Fruit fly (Drosophila melanogaster) whole organism, prepupa: ENCODE measurements around the gene CG32276.

Experiments used
- Blimp-1 ChIP-seq: fragments of 200-800 bp; sonication (Bioruptor generic); optimal IDR thresholded peaks from 3 replicates; lab custom pipeline; 2017; ENCODE audit warnings: missing biosample characterization, missing genetic modification characterization, mild to moderate bottlenecking, moderate library complexity, missing genetic modification reagents
- CG15336 ChIP-seq: fragments of 200-800 bp; sonication (Bioruptor generic); IDR thresholded peaks from 2 replicates; pipeline ENCODE4 v1.3.6; 2022; ENCODE audit warnings: missing biosample characterization, missing genetic modification characterization
- CG16779 ChIP-seq: fragments of 200-800 bp; sonication (Bioruptor generic); optimal IDR thresholded peaks from 3 replicates; lab custom pipeline; 2017; ENCODE audit warnings: missing biosample characterization, mild to moderate bottlenecking, missing genetic modification characterization
- CG8632 ChIP-seq: fragments of 200-800 bp; sonication (Bioruptor generic); optimal IDR thresholded peaks from 3 replicates; lab custom pipeline; 2016; ENCODE audit warnings: missing biosample characterization, missing genetic modification characterization
- Eip93F ChIP-seq: fragments of 200-800 bp; sonication (Bioruptor generic); optimal IDR thresholded peaks from 2 replicates; lab custom pipeline; 2016; ENCODE audit warnings: missing biosample characterization, mild to moderate bottlenecking, missing genetic modification characterization
- Lpt ChIP-seq: fragments of 200-800 bp; sonication (Bioruptor generic); optimal IDR thresholded peaks from 3 replicates; lab custom pipeline; 2016; ENCODE audit warnings: missing biosample characterization, missing genetic modification characterization
- Met ChIP-seq: fragments of 200-800 bp; sonication (Bioruptor generic); optimal IDR thresholded peaks from 3 replicates; lab custom pipeline; 2016; ENCODE audit warnings: missing biosample characterization, missing genetic modification characterization
- OdsH ChIP-seq: fragments of 200-800 bp; sonication (Bioruptor generic); optimal IDR thresholded peaks from 3 replicates; lab custom pipeline; 2016; ENCODE audit warnings: missing biosample characterization, missing genetic modification characterization
- Sox102F ChIP-seq: fragments of 200-800 bp; sonication (Bioruptor generic); optimal IDR thresholded peaks from 2 replicates; lab custom pipeline; 2016; ENCODE audit warnings: missing biosample characterization, mild to moderate bottlenecking, missing genetic modification characterization
- Sox15 ChIP-seq: fragments of 200-800 bp; sonication (Bioruptor generic); optimal IDR thresholded peaks from 3 replicates; lab custom pipeline; 2016; ENCODE audit warnings: missing biosample characterization, missing genetic modification characterization
- cyc ChIP-seq: fragments of 200-800 bp; sonication (Bioruptor generic); optimal IDR thresholded peaks from 3 replicates; lab custom pipeline; 2016; ENCODE audit warnings: missing biosample characterization, missing genetic modification characterization
- fd59A ChIP-seq: fragments of 200-800 bp; sonication (Bioruptor generic); optimal IDR thresholded peaks from 2 replicates; lab custom pipeline; 2017; ENCODE audit warnings: missing biosample characterization, mild to moderate bottlenecking, missing genetic modification characterization, missing genetic modification reagents
- spab ChIP-seq: fragments of 200-800 bp; sonication (Bioruptor generic); optimal IDR thresholded peaks from 2 replicates; lab custom pipeline; 2017; ENCODE audit warnings: missing biosample characterization, mild to moderate bottlenecking, missing genetic modification characterization, missing genetic modification reagents
- vri ChIP-seq: fragments of 200-800 bp; sonication (Bioruptor generic); optimal IDR thresholded peaks from 3 replicates; lab custom pipeline; 2016; ENCODE audit warnings: missing biosample characterization, mild to moderate bottlenecking, missing genetic modification characterization

DNA sequence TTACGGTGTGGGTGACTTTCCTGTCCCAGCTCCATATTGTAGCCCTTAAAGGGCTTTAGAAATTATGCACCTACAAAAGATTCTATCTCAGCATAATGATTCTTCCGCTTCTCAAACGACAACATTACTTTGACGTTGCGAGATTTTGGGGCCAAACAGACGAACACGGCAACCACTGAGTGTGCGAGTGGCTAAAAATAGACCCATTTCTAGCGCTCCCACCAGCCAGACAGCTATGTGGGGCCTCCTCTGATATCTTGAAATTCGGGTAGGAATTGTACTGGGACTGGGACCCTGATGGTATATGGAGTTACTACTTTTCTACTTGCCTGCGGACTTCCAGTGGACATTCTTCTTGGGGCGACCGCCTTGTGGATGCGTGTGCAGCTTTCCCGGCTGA is 21.0 kb downstream of the CG32276 start:
- TF ChIP-seq CG15336 (GFP tag; lab: Robert Waterston, UW), result no peak
- TF ChIP-seq CG8632 (GFP tag; lab: Kevin White, UChicago), result no peak
- TF ChIP-seq CG16779 (tag; lab: Kevin White, UChicago), result no peak
- TF ChIP-seq fd59A (GFP tag; lab: Kevin White, UChicago), result no peak
- no peak for TF ChIP-seq Blimp-1
- no peak for TF ChIP-seq Eip93F (GFP tag; lab: Kevin White, UChicago)
- no peak for TF ChIP-seq cyc (GFP tag; lab: Kevin White, UChicago)
- TF ChIP-seq vri (GFP tag; lab: Kevin White, UChicago), result no peak
- TF ChIP-seq spab (GFP tag; lab: Kevin White, UChicago), result no peak
- TF ChIP-seq Lpt (GFP tag; lab: Kevin White, UChicago), result no peak
- no peak for TF ChIP-seq Met (GFP tag; lab: Kevin White, UChicago)
- TF ChIP-seq Sox102F (GFP tag; lab: Kevin White, UChicago), result no peak
- TF ChIP-seq Sox15 (GFP tag; lab: Kevin White, UChicago), result no peak
- TF ChIP-seq OdsH (GFP tag; lab: Kevin White, UChicago), result no peak
